Fruit fly (Drosophila melanogaster): ENCODE measurements around the gene CG43232.

The CG43232 gene

dm6 chr2L:6971597-6972036, 39.7 kb downstream of the CG43232 start, which contains the start of gene snRNP-U1-70K (continued):
- TF ChIP-seq twi (tag; optimal IDR thresholded peaks at IDR 0.05): no peak
- TF ChIP-seq ac (GFP tag; optimal IDR thresholded peaks at IDR 0.05): no peak
- TF ChIP-seq fu2 (GFP tag; optimal IDR thresholded peaks at IDR 0.05): no peak
- TF ChIP-seq gcm (GFP tag; optimal IDR thresholded peaks at IDR 0.05): no peak
- TF ChIP-seq zfh1 (GFP tag; IDR thresholded peaks at IDR 0.05): 0 out of 3 replicates have a peak, but pooled peaks have one; percentile 7
- no peak for TF ChIP-seq Blimp-1 (GFP tag; optimal IDR thresholded peaks at IDR 0.05)
- TF ChIP-seq CG7987 (GFP tag; optimal IDR thresholded peaks at IDR 0.05): no peak
- no peak for TF ChIP-seq tup (GFP tag; optimal IDR thresholded peaks at IDR 0.05)
- TF ChIP-seq CG15601 (tag; optimal IDR thresholded peaks at IDR 0.05): no peak
- peak; percentile 53 for TF ChIP-seq phol (tag; optimal IDR thresholded peaks at IDR 0.05)
- no peak for TF ChIP-seq ken (GFP tag; IDR thresholded peaks at IDR 0.05)
- no peak for TF ChIP-seq H2.0 (GFP tag; IDR thresholded peaks at IDR 0.05)
- no peak for TF ChIP-seq kay (GFP tag; optimal IDR thresholded peaks at IDR 0.05)
- TF ChIP-seq CG8924 (tag; optimal IDR thresholded peaks at IDR 0.05): no peak
- no peak for TF ChIP-seq salm (tag; optimal IDR thresholded peaks at IDR 0.05)
- TF ChIP-seq sim (GFP tag; IDR thresholded peaks at IDR 0.05): no peak
- TF ChIP-seq CG42726 (GFP tag; IDR thresholded peaks at IDR 0.05; ENCODE audit: partially characterized antibody): 0 out of 2 replicates have a peak, but pooled peaks have one; percentile 15
- TF ChIP-seq CG34422 (GFP tag; IDR thresholded peaks at IDR 0.05): peak; percentile 43; the same call in 1 of the 3 replicates
- TF ChIP-seq CG8089 (GFP tag; optimal IDR thresholded peaks at IDR 0.05): no peak
- TF ChIP-seq schlank (tag; optimal IDR thresholded peaks at IDR 0.05): no peak
- TF ChIP-seq Dad (GFP tag; optimal IDR thresholded peaks at IDR 0.05): no peak
- no peak for TF ChIP-seq yki (optimal IDR thresholded peaks at IDR 0.05)
- no peak for TF ChIP-seq cg (GFP tag; optimal IDR thresholded peaks at IDR 0.05)
- peak; percentile 65 for TF ChIP-seq Bgb (GFP tag; IDR thresholded peaks at IDR 0.05; ENCODE audit: partially characterized antibody)
- TF ChIP-seq ftz-f1 (GFP tag; optimal IDR thresholded peaks at IDR 0.05): no peak
- TF ChIP-seq CG10979 (tag; optimal IDR thresholded peaks at IDR 0.05): no peak
- TF ChIP-seq trh (GFP tag; optimal IDR thresholded peaks at IDR 0.05): no peak
- no peak for TF ChIP-seq Ravus (GFP tag; IDR thresholded peaks at IDR 0.05)
- TF ChIP-seq CG4820 (GFP tag; optimal IDR thresholded peaks at IDR 0.05): no peak
- TF ChIP-seq CG3726 (GFP tag; IDR thresholded peaks at IDR 0.05): no peak
- no peak for TF ChIP-seq pfk (GFP tag; optimal IDR thresholded peaks at IDR 0.05)
- no peak for TF ChIP-seq CG10147 (GFP tag; optimal IDR thresholded peaks at IDR 0.05)
- TF ChIP-seq CG9876 (GFP tag; optimal IDR thresholded peaks at IDR 0.05): peak; percentile 31
- TF ChIP-seq CG9727 (GFP tag; optimal IDR thresholded peaks at IDR 0.05): no peak
- no peak; the same call in 1 of the 2 replicates for TF ChIP-seq MBD-R2 (GFP tag; IDR thresholded peaks at IDR 0.05)
- no peak for TF ChIP-seq Side (GFP tag; optimal IDR thresholded peaks at IDR 0.05)
- no peak for TF ChIP-seq grau (tag; optimal IDR thresholded peaks at IDR 0.05)
- no peak for TF ChIP-seq bsh (GFP tag; optimal IDR thresholded peaks at IDR 0.05)
- no peak for TF ChIP-seq CG12155 (GFP tag; optimal IDR thresholded peaks at IDR 0.05)
- no peak for TF ChIP-seq CG2678 (tag; optimal IDR thresholded peaks at IDR 0.05)
- no peak for TF ChIP-seq Dip3 (GFP tag; optimal IDR thresholded peaks at IDR 0.05)
- no peak for TF ChIP-seq dysf (GFP tag; IDR thresholded peaks at IDR 0.05)
- TF ChIP-seq aop (GFP tag; IDR thresholded peaks at IDR 0.05): no peak
- TF ChIP-seq ttk (GFP tag; IDR thresholded peaks at IDR 0.05): no peak
- no peak for TF ChIP-seq inv (GFP tag; IDR thresholded peaks at IDR 0.05; ENCODE audit: partially characterized antibody)
- no peak for TF ChIP-seq MTF-1 (GFP tag; optimal IDR thresholded peaks at IDR 0.05; ENCODE audit: borderline replicate concordance)
- no peak for TF ChIP-seq org-1 (GFP tag; optimal IDR thresholded peaks at IDR 0.05)
- no peak for TF ChIP-seq Spps (tag; optimal IDR thresholded peaks at IDR 0.05)
- TF ChIP-seq lola (GFP tag; optimal IDR thresholded peaks at IDR 0.05): no peak
- no peak for TF ChIP-seq CG10565 (GFP tag; optimal IDR thresholded peaks at IDR 0.05)
- no peak for TF ChIP-seq en (GFP tag; optimal IDR thresholded peaks at IDR 0.05)
